Worm (Caenorhabditis elegans) whole organism, early embryonic: ENCODE measurements around the gene K10B2.4.

Experiments used
- B0310.2 ChIP-seq: sonication (generic microtip); optimal IDR thresholded peaks from 2 replicates; lab custom pipeline; 2016; ENCODE audit warnings: mild to moderate bottlenecking, missing genetic modification characterization, missing compliant biosample characterization
- F13C5.2 ChIP-seq: sonication (generic microtip); optimal IDR thresholded peaks from 2 replicates; lab custom pipeline; 2017; ENCODE audit warnings: mild to moderate bottlenecking, missing genetic modification characterization, inconsistent platforms, missing compliant biosample characterization
- ama-1 ChIP-seq: fragments of 150-350 bp; optimal IDR thresholded peaks from 2 replicates; lab custom pipeline; 2014
- ceh-36 ChIP-seq: sonication (generic microtip); optimal IDR thresholded peaks from 2 replicates; lab custom pipeline; 2016; ENCODE audit warnings: missing genetic modification characterization, inconsistent platforms, missing compliant biosample characterization
- ets-7 ChIP-seq: sonication (generic microtip); optimal IDR thresholded peaks from 2 replicates; lab custom pipeline; 2016; ENCODE audit warnings: missing genotype, missing genetic modification characterization, missing compliant biosample characterization
- flt-1 ChIP-seq: fragments of 200-800 bp; sonication (Bioruptor generic); IDR thresholded peaks from 2 replicates; pipeline ENCODE4 v1.3.6; 2022; ENCODE audit warnings: missing genetic modification characterization, missing compliant biosample characterization
- hnd-1 ChIP-seq: sonication (generic microtip); optimal IDR thresholded peaks from 2 replicates; lab custom pipeline; 2016; ENCODE audit warnings: missing genetic modification characterization, missing compliant biosample characterization
- pes-1 ChIP-seq: fragments of 200-800 bp; sonication (Bioruptor generic); IDR thresholded peaks from 2 replicates; pipeline ENCODE4 v1.3.6; 2022; ENCODE audit warnings: missing genetic modification reagents, missing genetic modification characterization, missing compliant biosample characterization
- scrt-1 ChIP-seq: fragments of 200-800 bp; sonication (Bioruptor generic); IDR thresholded peaks from 2 replicates; pipeline ENCODE4 v1.3.6; 2022; ENCODE audit warnings: missing genetic modification characterization, missing compliant biosample characterization
- sea-1 ChIP-seq: fragments of 200-800 bp; sonication (Bioruptor generic); conservative IDR thresholded peaks from 2 replicates; pipeline ENCODE4 v1.3.6; 2022; ENCODE audit warnings: missing genetic modification characterization, missing compliant biosample characterization
- tbx-11 ChIP-seq: fragments of 200-800 bp; sonication (Bioruptor generic); IDR thresholded peaks from 2 replicates; pipeline ENCODE4 v1.3.6; 2022; ENCODE audit warnings: missing genetic modification characterization, missing compliant biosample characterization
- tra-4 ChIP-seq: sonication (generic microtip); optimal IDR thresholded peaks from 2 replicates; lab custom pipeline; 2017; ENCODE audit warnings: missing genetic modification characterization, missing compliant biosample characterization

DNA sequence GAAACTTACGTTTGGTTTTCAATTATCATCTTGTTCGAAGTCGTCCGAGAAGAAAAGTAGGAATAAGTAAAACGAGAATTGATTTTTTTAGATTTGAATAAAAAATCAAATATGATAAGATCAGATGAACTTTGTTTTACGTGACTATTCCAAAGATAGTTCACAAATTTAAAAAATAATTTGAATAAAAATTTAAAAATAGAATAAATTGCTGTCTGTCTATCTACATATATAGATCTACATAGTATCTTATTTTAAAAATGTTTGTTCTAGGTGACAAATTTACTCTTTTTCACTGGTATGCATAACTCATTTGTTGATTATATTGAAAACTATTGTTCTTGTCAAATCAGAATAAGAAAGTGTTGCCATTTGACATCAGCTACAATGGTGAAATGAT is 27.2 kb upstream of the K10B2.4 start, which contains the start of gene F58F12.2:
- TF ChIP-seq ama-1 (lab: Kevin White, UChicago) (no peak), sea-1 (GFP tag; lab: Robert Waterston, UW) (no peak), scrt-1 (no peak), tra-4 (tag; lab: Kevin White, UChicago) (no peak), flt-1 (GFP tag; lab: Robert Waterston, UW) (no peak), F13C5.2 (no peak), pes-1 (GFP tag; lab: Robert Waterston, UW) (no peak), ceh-36 (tag; lab: Kevin White, UChicago) (no peak), ets-7 (tag; lab: Kevin White, UChicago) (no peak), tbx-11 (GFP tag; lab: Robert Waterston, UW) (no peak), B0310.2 (tag; lab: Kevin White, UChicago) (no peak), hnd-1 (tag; lab: Kevin White, UChicago) (no peak)
